2 fruit fly cellular contexts compared by ENCODE assay signal in the genomic region with DNA sequence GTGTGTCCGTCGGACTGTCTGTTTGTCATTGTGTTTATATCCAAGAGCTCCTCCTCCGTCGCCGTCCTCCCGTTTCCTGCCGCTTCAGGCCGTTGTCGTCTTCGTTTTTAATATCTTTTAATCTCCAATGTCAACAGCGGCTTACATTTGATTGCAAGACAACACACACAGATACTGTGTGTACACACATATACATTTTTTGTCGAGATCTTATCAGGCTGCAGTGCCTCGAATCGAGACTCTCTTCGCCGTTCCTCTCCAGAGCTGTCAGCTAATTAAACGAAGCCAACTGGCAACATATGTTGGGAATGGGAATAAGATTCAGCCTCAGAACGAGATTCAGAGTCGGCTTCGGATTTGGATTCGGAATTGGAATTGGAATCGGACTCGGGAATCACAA.
TF ChIP-seq lines count a peak whose summit lies in the region.

No protein-coding gene starts in this region.

TF ChIP-seq in whole organism, embryonic, 481 proteins besides CTCF, POLR2A, EP300 and RAD21 (continued from another document and continues in another):
- TF ChIP-seq CG2875 (GFP tag; optimal IDR thresholded peaks at IDR 0.05; lab: Kevin White, UChicago) (peak; percentile 33), kah (GFP tag; optimal IDR thresholded peaks at IDR 0.05; lab: Kevin White, UChicago) (no peak), Myb (GFP tag; optimal IDR thresholded peaks at IDR 0.05; lab: Kevin White, UChicago) (no peak), CG17912 (GFP tag; optimal IDR thresholded peaks at IDR 0.05; lab: Kevin White, UChicago) (no peak), Eip74EF (GFP tag; optimal IDR thresholded peaks at IDR 0.05; lab: Kevin White, UChicago) (no peak), ttk (GFP tag; IDR thresholded peaks at IDR 0.05; lab: Robert Waterston, UW) (no peak), CG31441 (GFP tag; IDR thresholded peaks at IDR 0.05; lab: Robert Waterston, UW) (no peak), CG5245 (GFP tag; optimal IDR thresholded peaks at IDR 0.05; lab: Kevin White, UChicago) (no peak), cad (GFP tag; optimal IDR thresholded peaks at IDR 0.05; lab: Kevin White, UChicago) (no peak), Sox102F (GFP tag; optimal IDR thresholded peaks at IDR 0.05; lab: Kevin White, UChicago) (no peak), sisA (GFP tag; IDR thresholded peaks at IDR 0.05; lab: Robert Waterston, UW) (no peak), Ets97D (GFP tag; optimal IDR thresholded peaks at IDR 0.05; lab: Kevin White, UChicago) (no peak), cg (GFP tag; optimal IDR thresholded peaks at IDR 0.05; lab: Kevin White, UChicago) (peak; percentile 42), Fer3 (tag; optimal IDR thresholded peaks at IDR 0.05; lab: Kevin White, UChicago) (no peak), tx (GFP tag; optimal IDR thresholded peaks at IDR 0.05; lab: Kevin White, UChicago) (no peak), Nf-YC (tag; optimal IDR thresholded peaks at IDR 0.05; lab: Kevin White, UChicago) (no peak), Hey (tag; optimal IDR thresholded peaks at IDR 0.05; lab: Kevin White, UChicago) (no peak), slou (GFP tag; optimal IDR thresholded peaks at IDR 0.05; lab: Kevin White, UChicago) (no peak), Blimp-1 (GFP tag; optimal IDR thresholded peaks at IDR 0.05; lab: Kevin White, UChicago) (peak; percentile 38), fd96Cb (tag; optimal IDR thresholded peaks at IDR 0.05; lab: Kevin White, UChicago) (no peak), Drgx (GFP tag; IDR thresholded peaks at IDR 0.05; lab: Robert Waterston, UW) (no peak), Ssrp (tag; optimal IDR thresholded peaks at IDR 0.05; lab: Kevin White, UChicago) (no peak), slp2 (GFP tag; optimal IDR thresholded peaks at IDR 0.05; lab: Kevin White, UChicago) (no peak), CG11696 (GFP tag; IDR thresholded peaks at IDR 0.05; lab: Robert Waterston, UW) (0 out of 2 replicates have a peak, but pooled peaks have one; percentile 23), CG3726 (GFP tag; IDR thresholded peaks at IDR 0.05; lab: Robert Waterston, UW) (no peak), lola (GFP tag; optimal IDR thresholded peaks at IDR 0.05; lab: Kevin White, UChicago) (peak in 1 of 3 experiments; percentile 8), CG4617 (GFP tag; optimal IDR thresholded peaks at IDR 0.05; lab: Kevin White, UChicago; ENCODE audit: borderline replicate concordance) (no peak), CG10267 (tag; optimal IDR thresholded peaks at IDR 0.05; lab: Kevin White, UChicago) (no peak), ems (GFP tag; optimal IDR thresholded peaks at IDR 0.05; lab: Kevin White, UChicago) (no peak), CG12155 (GFP tag; optimal IDR thresholded peaks at IDR 0.05; lab: Kevin White, UChicago) (no peak), CG17568 (GFP tag; optimal IDR thresholded peaks at IDR 0.05; lab: Kevin White, UChicago) (no peak), CG3847 (GFP tag; IDR thresholded peaks at IDR 0.05; lab: Robert Waterston, UW) (no peak), CG14710 (tag; optimal IDR thresholded peaks at IDR 0.05; lab: Kevin White, UChicago) (peak; percentile 6), vnd (GFP tag; IDR thresholded peaks at IDR 0.05; lab: Robert Waterston, UW; ENCODE audit: partially characterized antibody) (no peak), Med (GFP tag; lab: Kevin White, UChicago) (peak; percentile 46), CG14050 (GFP tag; IDR thresholded peaks at IDR 0.05; lab: Robert Waterston, UW) (no peak), PHDP (tag; optimal IDR thresholded peaks at IDR 0.05; lab: Kevin White, UChicago) (no peak), fd64A (GFP tag; optimal IDR thresholded peaks at IDR 0.05; lab: Kevin White, UChicago) (peak; percentile 47), CG15601 (tag; optimal IDR thresholded peaks at IDR 0.05; lab: Kevin White, UChicago) (peak; percentile 50), CG31365 (tag; optimal IDR thresholded peaks at IDR 0.05; lab: Kevin White, UChicago) (no peak), ci (GFP tag; IDR thresholded peaks at IDR 0.05; lab: Robert Waterston, UW) (peak; percentile 68; the same call in 1 of the 3 replicates), CG11504 (tag; optimal IDR thresholded peaks at IDR 0.05; lab: Kevin White, UChicago) (peak; percentile 17), sna (GFP tag; IDR thresholded peaks at IDR 0.05; lab: Robert Waterston, UW; ENCODE audit: partially characterized antibody) (no peak), CG14965 (GFP tag; optimal IDR thresholded peaks at IDR 0.05; lab: Kevin White, UChicago; ENCODE audit: borderline replicate concordance) (no peak), tap (tag; optimal IDR thresholded peaks at IDR 0.05; lab: Kevin White, UChicago) (no peak), CG8290 (GFP tag; optimal IDR thresholded peaks at IDR 0.05; lab: Kevin White, UChicago) (no peak), CG8290 (tag; optimal IDR thresholded peaks at IDR 0.05; lab: Kevin White, UChicago) (peak in 1 of 2 experiments; percentile 57), zen2 (GFP tag; IDR thresholded peaks at IDR 0.05; lab: Robert Waterston, UW; ENCODE audit: partially characterized antibody) (no peak), z (GFP tag; IDR thresholded peaks at IDR 0.05; lab: Robert Waterston, UW) (no peak), CG12942 (GFP tag; optimal IDR thresholded peaks at IDR 0.05; lab: Kevin White, UChicago) (no peak), CG7556 (GFP tag; optimal IDR thresholded peaks at IDR 0.05; lab: Kevin White, UChicago) (no peak), CG8281 (tag; optimal IDR thresholded peaks at IDR 0.05; lab: Kevin White, UChicago) (peak; percentile 9), ash1 (GFP tag; optimal IDR thresholded peaks at IDR 0.05; lab: Kevin White, UChicago) (no peak), insv (GFP tag; optimal IDR thresholded peaks at IDR 0.05; lab: Kevin White, UChicago) (peak in 1 of 2 experiments; percentile 4), CG12219 (GFP tag; optimal IDR thresholded peaks at IDR 0.05; lab: Kevin White, UChicago) (no peak), CG30403 (GFP tag; optimal IDR thresholded peaks at IDR 0.05; lab: Kevin White, UChicago) (no peak), twi (tag; optimal IDR thresholded peaks at IDR 0.05; lab: Kevin White, UChicago) (peak; percentile 67), CrebB (tag; optimal IDR thresholded peaks at IDR 0.05; lab: Kevin White, UChicago) (no peak), CG10979 (tag; optimal IDR thresholded peaks at IDR 0.05; lab: Kevin White, UChicago) (no peak), ind (GFP tag; optimal IDR thresholded peaks at IDR 0.05; lab: Kevin White, UChicago) (no peak), bsh (GFP tag; optimal IDR thresholded peaks at IDR 0.05; lab: Kevin White, UChicago) (peak in 1 of 2 experiments; percentile 30), bcd (GFP tag; optimal IDR thresholded peaks at IDR 0.05; lab: Kevin White, UChicago) (no peak), crol (GFP tag; IDR thresholded peaks at IDR 0.05; lab: Robert Waterston, UW) (no peak), Mrtf (GFP tag; IDR thresholded peaks at IDR 0.05; lab: Robert Waterston, UW) (no peak), sens (GFP tag; lab: Kevin White, UChicago) (peak; percentile 91), CG15514 (GFP tag; optimal IDR thresholded peaks at IDR 0.05; lab: Kevin White, UChicago) (no peak)

TF ChIP-seq in whole organism, prepupa, 60 proteins besides CTCF, POLR2A, EP300 and RAD21 (continued from another document):
- TF ChIP-seq fkh (GFP tag; optimal IDR thresholded peaks at IDR 0.05; lab: Kevin White, UChicago) (peak; percentile 81), Ets96B (tag; optimal IDR thresholded peaks at IDR 0.05; lab: Kevin White, UChicago) (no peak), Gug (GFP tag; IDR thresholded peaks at IDR 0.05; lab: Robert Waterston, UW) (no peak), Smox (GFP tag; optimal IDR thresholded peaks at IDR 0.05; lab: Kevin White, UChicago) (peak; percentile 17), esn (GFP tag; optimal IDR thresholded peaks at IDR 0.05; lab: Kevin White, UChicago) (peak; percentile 38), CG1621 (tag; optimal IDR thresholded peaks at IDR 0.05; lab: Kevin White, UChicago) (no peak), CG11902 (GFP tag; optimal IDR thresholded peaks at IDR 0.05; lab: Kevin White, UChicago) (no peak), Ets21C (GFP tag; optimal IDR thresholded peaks at IDR 0.05; lab: Kevin White, UChicago) (no peak), Hr39 (GFP tag; optimal IDR thresholded peaks at IDR 0.05; lab: Kevin White, UChicago) (no peak), Met (GFP tag; optimal IDR thresholded peaks at IDR 0.05; lab: Kevin White, UChicago) (peak; percentile 37), CG8119 (GFP tag; IDR thresholded peaks at IDR 0.05; lab: Robert Waterston, UW) (no peak), CG3919 (GFP tag; optimal IDR thresholded peaks at IDR 0.05; lab: Kevin White, UChicago) (peak; percentile 0), net (GFP tag; optimal IDR thresholded peaks at IDR 0.05; lab: Kevin White, UChicago) (peak; percentile 23)
